Fruit fly (Drosophila melanogaster): ENCODE measurements around the gene CtsF.

CtsF gene

DNA sequence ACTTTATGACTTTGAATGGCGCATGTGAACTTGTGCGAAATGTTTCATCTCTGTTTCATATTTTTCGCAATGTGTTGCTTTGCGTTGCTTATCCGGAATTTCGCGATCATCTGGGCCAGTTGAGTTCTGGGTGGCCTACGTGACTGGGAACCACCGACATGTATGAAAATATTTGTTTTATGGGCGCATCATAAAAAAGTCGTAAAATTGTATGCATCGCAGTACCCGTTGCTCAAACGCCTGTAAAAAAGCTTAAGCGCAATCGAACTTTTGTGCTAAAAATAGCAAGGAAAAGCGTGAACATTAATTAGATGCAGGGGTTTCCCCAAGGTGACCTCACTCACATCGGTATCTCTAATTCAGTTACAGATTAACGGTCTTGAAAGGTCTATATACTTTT is 14.7 kb upstream of the CtsF start:
- TF ChIP-seq Rel (GFP tag; optimal IDR thresholded peaks at IDR 0.05) = no peak
- TF ChIP-seq Rel (tag; optimal IDR thresholded peaks at IDR 0.05) = peak; percentile 92
- TF ChIP-seq dsf (GFP tag; optimal IDR thresholded peaks at IDR 0.05; ENCODE audit: borderline replicate concordance) = no peak
- TF ChIP-seq pan (optimal IDR thresholded peaks at IDR 0.05) = no peak

- TF ChIP-seq jim (GFP tag; optimal IDR thresholded peaks at IDR 0.05) (no peak), CG9705 (GFP tag; optimal IDR thresholded peaks at IDR 0.05) (no peak), woc (GFP tag; optimal IDR thresholded peaks at IDR 0.05) (peak; percentile 90), dmrt93B (GFP tag; optimal IDR thresholded peaks at IDR 0.05) (peak; percentile 30), foxo (GFP tag; optimal IDR thresholded peaks at IDR 0.05) (peak in 1 of 2 experiments; percentile 60), Hnf4 (GFP tag; optimal IDR thresholded peaks at IDR 0.05) (peak; percentile 7), ey (GFP tag; optimal IDR thresholded peaks at IDR 0.05) (peak; percentile 55), sv (GFP tag; optimal IDR thresholded peaks at IDR 0.05) (no peak), tai (GFP tag; optimal IDR thresholded peaks at IDR 0.05) (no peak), Hr83 (GFP tag; optimal IDR thresholded peaks at IDR 0.05; ENCODE audit: poor library complexity, severe bottlenecking) (peak; percentile 27), Dif (GFP tag; optimal IDR thresholded peaks at IDR 0.05; ENCODE audit: partially characterized antibody) (peak; percentile 83), lola (GFP tag; optimal IDR thresholded peaks at IDR 0.05) (no peak), dsf (GFP tag; optimal IDR thresholded peaks at IDR 0.05; ENCODE audit: borderline replicate concordance) (no peak), usp (GFP tag; optimal IDR thresholded peaks at IDR 0.05) (no peak), Abd-B (GFP tag; optimal IDR thresholded peaks at IDR 0.05) (no peak), HLH106 (tag; optimal IDR thresholded peaks at IDR 0.05) (peak; percentile 61), sage (GFP tag; optimal IDR thresholded peaks at IDR 0.05) (no peak), CG32264 (GFP tag; optimal IDR thresholded peaks at IDR 0.05) (no peak), Sp1 (GFP tag; optimal IDR thresholded peaks at IDR 0.05) (peak; percentile 55), psq (GFP tag; optimal IDR thresholded peaks at IDR 0.05) (no peak), Mio (GFP tag; optimal IDR thresholded peaks at IDR 0.05) (no peak), br (GFP tag; optimal IDR thresholded peaks at IDR 0.05) (peak; percentile 64), Vsx2 (GFP tag; optimal IDR thresholded peaks at IDR 0.05; ENCODE audit: partially characterized antibody) (peak; percentile 33), OdsH (GFP tag; optimal IDR thresholded peaks at IDR 0.05) (peak; percentile 15), CrebA (GFP tag; optimal IDR thresholded peaks at IDR 0.05; ENCODE audit: borderline replicate concordance) (no peak), fru (GFP tag; optimal IDR thresholded peaks at IDR 0.05) (peak; percentile 53), Dfd (GFP tag; optimal IDR thresholded peaks at IDR 0.05) (no peak), rgr (GFP tag; optimal IDR thresholded peaks at IDR 0.05) (no peak), N (GFP tag; optimal IDR thresholded peaks at IDR 0.05) (no peak), h (GFP tag; optimal IDR thresholded peaks at IDR 0.05) (peak; percentile 44), pan (optimal IDR thresholded peaks at IDR 0.05) (no peak), Rel (GFP tag; optimal IDR thresholded peaks at IDR 0.05) (no peak), Rel (tag; optimal IDR thresholded peaks at IDR 0.05) (peak; percentile 51), Myc (optimal IDR thresholded peaks at IDR 0.05) (peak; percentile 97), Jra (GFP tag; optimal IDR thresholded peaks at IDR 0.05) (peak; percentile 36), dl (GFP tag; optimal IDR thresholded peaks at IDR 0.05; ENCODE audit: insufficient read depth in 1 of 2, partially characterized antibody in 2 of 2) (peak; percentile 57 to 72), GATAd (GFP tag; optimal IDR thresholded peaks at IDR 0.05) (no peak), Hr78 (GFP tag; optimal IDR thresholded peaks at IDR 0.05) (no peak)
Observed at dm6 chr3R:5264251-5265098, 12.9 kb upstream of the CtsF start.

All from whole organism, wandering third instar larva.